Worm (Caenorhabditis elegans): ENCODE results near the gene unc-44.

unc-44 gene

ce11 chrIV:6010274-6010673 lies 34.9 kb downstream of the unc-44 start:
- TF ChIP-seq vab-15 (tag; optimal IDR thresholded peaks at IDR 0.05) (no peak), ets-5 (GFP tag; IDR thresholded peaks at IDR 0.05) (no peak), sup-37 (GFP tag; optimal IDR thresholded peaks at IDR 0.05) (no peak), lin-14 (GFP tag; optimal IDR thresholded peaks at IDR 0.05) (no peak), rnt-1 (tag; optimal IDR thresholded peaks at IDR 0.05) (no peak), aly-2 (tag; optimal IDR thresholded peaks at IDR 0.05) (no peak), grh-1 (GFP tag; IDR thresholded peaks at IDR 0.05) (no peak), nhr-11 (tag; optimal IDR thresholded peaks at IDR 0.05) (no peak), elt-2 (tag; optimal IDR thresholded peaks at IDR 0.05) (no peak), efl-1 (optimal IDR thresholded peaks at IDR 0.05) (no peak), efl-1 (GFP tag; optimal IDR thresholded peaks at IDR 0.05 in 1 of 2) (no peak), elt-3 (tag; optimal IDR thresholded peaks at IDR 0.05) (no peak), lsy-2 (tag; optimal IDR thresholded peaks at IDR 0.05) (no peak), lin-39 (tag; optimal IDR thresholded peaks at IDR 0.05) (no peak), ztf-4 (tag; optimal IDR thresholded peaks at IDR 0.05) (no peak), nhr-28 (tag; optimal IDR thresholded peaks at IDR 0.05) (no peak), lir-3 (tag; optimal IDR thresholded peaks at IDR 0.05; ENCODE audit: poor library complexity) (no peak), zip-4 (GFP tag; optimal IDR thresholded peaks at IDR 0.05) (no peak), ceh-82 (tag; optimal IDR thresholded peaks at IDR 0.05) (no peak)

- TF ChIP-seq ets-5 (GFP tag; IDR thresholded peaks at IDR 0.05) = no peak
- no peak for TF ChIP-seq tlp-1 (tag; optimal IDR thresholded peaks at IDR 0.05)
- TF ChIP-seq zip-4 (GFP tag; optimal IDR thresholded peaks at IDR 0.05) = no peak
- no peak for TF ChIP-seq mep-1 (tag; optimal IDR thresholded peaks at IDR 0.05)
- no peak for TF ChIP-seq ceh-8 (GFP tag; optimal IDR thresholded peaks at IDR 0.05)
- no peak for TF ChIP-seq sup-37 (GFP tag; optimal IDR thresholded peaks at IDR 0.05)
- no peak for TF ChIP-seq ztf-11 (tag; optimal IDR thresholded peaks at IDR 0.05)
Measured at ce11 chrIV:6011545-6011944, 36.2 kb downstream of the unc-44 start, which contains the start of gene C46G7.5. Gene C46G7.5 (minus strand): TSS chrIV:6011645.

- TF ChIP-seq dsc-1 (tag; optimal IDR thresholded peaks at IDR 0.05) (peak; percentile 78), xbp-1 (tag; optimal IDR thresholded peaks at IDR 0.05) (no peak), aly-2 (tag; optimal IDR thresholded peaks at IDR 0.05) (no peak), irx-1 (tag; optimal IDR thresholded peaks at IDR 0.05) (no peak), rnt-1 (tag; optimal IDR thresholded peaks at IDR 0.05) (peak; percentile 84), unc-130 (tag; optimal IDR thresholded peaks at IDR 0.05) (peak; percentile 16), hpl-2 (GFP tag; optimal IDR thresholded peaks at IDR 0.05) (no peak), efl-1 (optimal IDR thresholded peaks at IDR 0.05) (peak in 1 of 2 experiments; percentile 21), efl-1 (GFP tag; optimal IDR thresholded peaks at IDR 0.05 in 1 of 2) (no peak), lir-3 (tag; optimal IDR thresholded peaks at IDR 0.05; ENCODE audit: poor library complexity) (no peak), ceh-82 (tag; optimal IDR thresholded peaks at IDR 0.05) (no peak), unc-86 (tag; optimal IDR thresholded peaks at IDR 0.05) (no peak), ceh-63 (GFP tag; optimal IDR thresholded peaks at IDR 0.05) (no peak), Y116A8C.19 (tag; optimal IDR thresholded peaks at IDR 0.05; ENCODE audit: borderline replicate concordance) (no peak), nhr-47 (tag; optimal IDR thresholded peaks at IDR 0.05) (no peak), nhr-11 (tag; optimal IDR thresholded peaks at IDR 0.05) (no peak), alr-1 (tag; optimal IDR thresholded peaks at IDR 0.05; ENCODE audit: borderline replicate concordance) (no peak), lsy-2 (tag; optimal IDR thresholded peaks at IDR 0.05) (no peak), pqm-1 (tag; optimal IDR thresholded peaks at IDR 0.05) (no peak), nhr-71 (tag; optimal IDR thresholded peaks at IDR 0.05) (peak; percentile 65), zag-1 (tag; optimal IDR thresholded peaks at IDR 0.05) (no peak), mab-9 (GFP tag; IDR thresholded peaks at IDR 0.05) (no peak), nhr-237 (tag; optimal IDR thresholded peaks at IDR 0.05) (no peak), elt-2 (tag; optimal IDR thresholded peaks at IDR 0.05) (no peak), unc-30 (tag; optimal IDR thresholded peaks at IDR 0.05) (no peak), tlp-1 (tag; optimal IDR thresholded peaks at IDR 0.05) (no peak), nhr-76 (tag; optimal IDR thresholded peaks at IDR 0.05) (no peak), zip-4 (GFP tag; optimal IDR thresholded peaks at IDR 0.05) (no peak), pag-3 (tag; optimal IDR thresholded peaks at IDR 0.05; ENCODE audit: borderline replicate concordance, insufficient read depth) (peak; percentile 100), fos-1 (tag; optimal IDR thresholded peaks at IDR 0.05) (no peak), ceh-90 (tag; optimal IDR thresholded peaks at IDR 0.05) (no peak), unc-62 (GFP tag; optimal IDR thresholded peaks at IDR 0.05) (no peak), ama-1 (optimal IDR thresholded peaks at IDR 0.05) (no peak), snpc-4 (tag; optimal IDR thresholded peaks at IDR 0.05) (no peak), snu-23 (GFP tag; optimal IDR thresholded peaks at IDR 0.05) (peak; percentile 48)
Measured at ce11 chrIV:6013853-6014252, 38.5 kb downstream of the unc-44 start.
